Fruit fly (Drosophila melanogaster) whole organism, wandering third instar larva: ENCODE measurements around the gene Tango6.

ENCODE experiments used
- Sp1 ChIP-seq: fragments of 200-800 bp; sonication (Bioruptor generic); optimal IDR thresholded peaks from 3 replicates; lab custom pipeline; 2019; ENCODE audit warnings: missing biosample characterization, mild to moderate bottlenecking, missing genetic modification characterization, moderate library complexity
- br ChIP-seq: fragments of 200-800 bp; sonication (Bioruptor generic); optimal IDR thresholded peaks from 2 replicates; lab custom pipeline; 2016; ENCODE audit warnings: missing biosample characterization, missing genetic modification characterization
- dmrt93B ChIP-seq: fragments of 200-800 bp; sonication (Bioruptor generic); optimal IDR thresholded peaks from 2 replicates; lab custom pipeline; 2018; ENCODE audit warnings: missing biosample characterization, mild to moderate bottlenecking, missing genetic modification characterization
- jim ChIP-seq: fragments of 175-275, 200-325 bp; sonication (Bioruptor generic); optimal IDR thresholded peaks from 2 replicates; lab custom pipeline; 2016; ENCODE audit warnings: missing biosample characterization, mild to moderate bottlenecking, missing genetic modification characterization
- lola ChIP-seq: fragments of >200 bp; optimal IDR thresholded peaks from 2 replicates; lab custom pipeline; 2017; ENCODE audit warnings: missing biosample characterization, missing genetic modification characterization
- psq ChIP-seq: fragments of 200-800 bp; sonication (Bioruptor generic); optimal IDR thresholded peaks from 3 replicates; lab custom pipeline; 2017; ENCODE audit warnings: missing biosample characterization, mild to moderate bottlenecking, missing genetic modification characterization, moderate library complexity
- rgr ChIP-seq: fragments of 200-800 bp; sonication (Bioruptor generic); optimal IDR thresholded peaks from 3 replicates; lab custom pipeline; 2016; ENCODE audit warnings: missing biosample characterization, mild to moderate bottlenecking, missing genetic modification characterization
- sv ChIP-seq: fragments of 200-800 bp; sonication (Bioruptor generic); optimal IDR thresholded peaks from 3 replicates; lab custom pipeline; 2016; ENCODE audit warnings: missing biosample characterization, missing genetic modification characterization
- usp ChIP-seq: fragments of >200 bp; optimal IDR thresholded peaks from 2 replicates; lab custom pipeline; 2017; ENCODE audit warnings: missing biosample characterization, missing genetic modification characterization
- woc ChIP-seq: sonication (Bioruptor generic); optimal IDR thresholded peaks from 2 replicates; lab custom pipeline; 2016; ENCODE audit warnings: missing biosample characterization, mild to moderate bottlenecking, missing genetic modification characterization

DNA sequence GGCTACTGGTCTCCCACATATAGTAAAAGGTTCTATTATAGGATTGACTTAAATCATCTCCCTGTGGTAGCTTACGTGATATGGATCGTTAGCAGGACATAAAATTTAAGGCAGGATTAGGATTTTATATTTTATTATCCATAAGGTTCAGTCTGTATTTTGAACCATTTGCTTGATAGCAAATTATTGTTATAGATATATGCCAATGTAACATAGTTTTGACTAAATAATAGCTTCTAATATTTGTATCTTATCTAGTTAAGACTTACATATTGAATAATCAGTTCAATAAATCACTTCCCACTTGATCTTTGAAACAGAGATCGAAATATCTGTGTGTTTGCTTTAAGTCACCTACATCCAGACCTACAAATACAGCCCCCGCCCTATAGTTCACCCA lies 41.7 kb downstream of the Tango6 start, which contains the start of gene robl37BC:
- no peak for TF ChIP-seq psq (GFP tag; lab: Kevin White, UChicago)
- no peak for TF ChIP-seq jim (GFP tag; lab: Kevin White, UChicago)
- TF ChIP-seq br (GFP tag; lab: Kevin White, UChicago): no peak
- no peak for TF ChIP-seq usp (GFP tag; lab: Kevin White, UChicago)
- TF ChIP-seq woc (GFP tag; lab: Kevin White, UChicago): no peak
- TF ChIP-seq dmrt93B (GFP tag; lab: Kevin White, UChicago): no peak
- TF ChIP-seq sv (GFP tag; lab: Kevin White, UChicago): no peak
- TF ChIP-seq lola (GFP tag; lab: Kevin White, UChicago): no peak
- no peak for TF ChIP-seq Sp1
- TF ChIP-seq rgr (GFP tag; lab: Kevin White, UChicago): no peak
